Worm (Caenorhabditis elegans): ENCODE measurements around the gene nhr-269.

DNA sequence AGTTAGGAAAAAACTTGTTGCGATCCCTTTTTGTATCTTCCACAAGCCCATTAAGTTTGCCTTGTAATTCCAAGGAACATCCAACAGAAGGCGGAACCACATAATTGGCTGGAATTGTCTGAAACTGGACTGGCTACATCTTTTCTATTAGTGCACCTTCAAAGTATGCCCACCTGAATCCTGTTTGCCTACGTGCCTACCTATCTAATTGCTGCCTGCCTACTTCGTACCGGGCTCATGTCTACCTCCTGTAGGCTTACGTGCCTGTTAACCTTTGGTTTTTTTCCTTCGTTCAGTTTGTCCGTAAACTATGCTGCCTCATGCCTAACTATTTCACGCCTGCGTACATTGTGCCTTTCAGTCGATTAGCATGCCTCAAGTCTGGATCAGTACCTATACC lies 32.2 kb downstream of the nhr-269 start, which contains the start of gene wrt-7:
- no peak for TF ChIP-seq tab-1 (GFP tag; IDR thresholded peaks at IDR 0.05)
- TF ChIP-seq flt-1 (GFP tag; IDR thresholded peaks at IDR 0.05), result no peak
- no peak for TF ChIP-seq cog-1 (tag; optimal IDR thresholded peaks at IDR 0.05)
- no peak for TF ChIP-seq T22C8.4 (GFP tag; IDR thresholded peaks at IDR 0.05)
- no peak for TF ChIP-seq klf-2 (GFP tag; conservative IDR thresholded peaks at IDR 0.05)
- no peak for TF ChIP-seq ref-1 (GFP tag; conservative IDR thresholded peaks at IDR 0.05)
- no peak for TF ChIP-seq ztf-23 (GFP tag; IDR thresholded peaks at IDR 0.05)
